Comparison of ENCODE assay signal across 1 fruit fly cellular context in the genomic region with DNA sequence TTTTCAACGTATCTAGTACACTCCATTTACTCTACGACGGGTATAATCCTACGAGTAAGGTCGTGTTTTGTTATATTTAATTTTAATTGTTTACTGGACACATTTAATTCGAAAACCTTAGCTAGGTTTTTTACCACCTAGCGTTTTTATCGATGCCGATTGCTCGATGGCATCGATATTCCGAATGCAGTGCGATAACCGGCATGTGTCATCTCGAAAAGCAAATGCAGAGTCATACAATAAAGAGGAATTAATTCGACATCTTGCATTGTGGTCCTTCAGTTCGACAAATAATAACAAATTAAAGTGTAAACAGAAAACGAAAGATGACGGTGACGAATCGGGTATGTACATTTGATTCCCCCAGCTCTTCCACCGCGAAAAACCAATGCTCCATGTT.
TF ChIP-seq lines count a peak whose summit lies in the region.

A gene (plus strand): TSS at position 201 of the 400 bp plus-strand sequence.

TF ChIP-seq in whole organism, embryonic, 481 proteins besides CTCF, POLR2A, EP300 and RAD21 (continued from another document):
- TF ChIP-seq dmrt11E (tag; optimal IDR thresholded peaks at IDR 0.05; lab: Kevin White, UChicago) (no peak), CG2116 (GFP tag; optimal IDR thresholded peaks at IDR 0.05; lab: Kevin White, UChicago) (peak; percentile 63), CHES-1-like (GFP tag; optimal IDR thresholded peaks at IDR 0.05; lab: Kevin White, UChicago) (peak; percentile 14), sna (GFP tag; IDR thresholded peaks at IDR 0.05; lab: Robert Waterston, UW; ENCODE audit: partially characterized antibody) (peak; percentile 64; the same call in 1 of the 2 replicates), br (optimal IDR thresholded peaks at IDR 0.05; lab: Kevin White, UChicago) (no peak), HmgD (GFP tag; optimal IDR thresholded peaks at IDR 0.05; lab: Kevin White, UChicago) (peak; percentile 25), twi (tag; optimal IDR thresholded peaks at IDR 0.05; lab: Kevin White, UChicago) (no peak), CG16813 (GFP tag; IDR thresholded peaks at IDR 0.05; lab: Robert Waterston, UW; ENCODE audit: partially characterized antibody) (peak; percentile 69), D19A (tag; optimal IDR thresholded peaks at IDR 0.05; lab: Kevin White, UChicago) (peak; percentile 1), CG30020 (tag; optimal IDR thresholded peaks at IDR 0.05; lab: Kevin White, UChicago) (peak; percentile 10), CG3281 (GFP tag; optimal IDR thresholded peaks at IDR 0.05; lab: Kevin White, UChicago) (no peak), Oli (tag; optimal IDR thresholded peaks at IDR 0.05; lab: Kevin White, UChicago) (no peak), CG11560 (tag; IDR thresholded peaks at IDR 0.05; lab: Robert Waterston, UW) (no peak), CG2120 (GFP tag; optimal IDR thresholded peaks at IDR 0.05; lab: Kevin White, UChicago) (peak; percentile 23), CG6791 (GFP tag; IDR thresholded peaks at IDR 0.05; lab: Robert Waterston, UW; ENCODE audit: partially characterized antibody) (peak; percentile 86), CG7271 (tag; optimal IDR thresholded peaks at IDR 0.05; lab: Kevin White, UChicago) (no peak), tna (GFP tag; IDR thresholded peaks at IDR 0.05; lab: Robert Waterston, UW; ENCODE audit: partially characterized antibody) (peak; percentile 74), nerfin-2 (GFP tag; IDR thresholded peaks at IDR 0.05; lab: Robert Waterston, UW; ENCODE audit: partially characterized antibody) (peak; percentile 59; the same call in 1 of the 2 replicates), Vsx1 (GFP tag; optimal IDR thresholded peaks at IDR 0.05; lab: Kevin White, UChicago) (no peak), pho (GFP tag; optimal IDR thresholded peaks at IDR 0.05; lab: Kevin White, UChicago) (peak; percentile 10), nmo (GFP tag; optimal IDR thresholded peaks at IDR 0.05; lab: Kevin White, UChicago) (peak; percentile 31), cas (GFP tag; IDR thresholded peaks at IDR 0.05; lab: Robert Waterston, UW) (no peak), sug (tag; optimal IDR thresholded peaks at IDR 0.05; lab: Kevin White, UChicago) (no peak), trem (tag; optimal IDR thresholded peaks at IDR 0.05; lab: Kevin White, UChicago) (peak; percentile 12), CG6272 (GFP tag; IDR thresholded peaks at IDR 0.05; lab: Robert Waterston, UW) (no peak), pum (GFP tag; optimal IDR thresholded peaks at IDR 0.05; lab: Kevin White, UChicago) (no peak), CoRest (tag; optimal IDR thresholded peaks at IDR 0.05; lab: Kevin White, UChicago) (peak; percentile 13), CG17568 (GFP tag; optimal IDR thresholded peaks at IDR 0.05; lab: Kevin White, UChicago) (no peak), zf30C (GFP tag; optimal IDR thresholded peaks at IDR 0.05; lab: Kevin White, UChicago) (no peak), CG14860 (GFP tag; IDR thresholded peaks at IDR 0.05; lab: Robert Waterston, UW; ENCODE audit: partially characterized antibody) (peak; percentile 60; the same call in 2 of the 3 replicates), chinmo (GFP tag; IDR thresholded peaks at IDR 0.05; lab: Robert Waterston, UW; ENCODE audit: partially characterized antibody) (0 out of 4 replicates have a peak, but pooled peaks have one; percentile 65), CkIIα-i1 (GFP tag; IDR thresholded peaks at IDR 0.05; lab: Robert Waterston, UW) (no peak), emc (GFP tag; optimal IDR thresholded peaks at IDR 0.05; lab: Kevin White, UChicago) (no peak), Pdp1 (GFP tag; optimal IDR thresholded peaks at IDR 0.05; lab: Kevin White, UChicago) (peak in 1 of 2 experiments; percentile 31), phol (tag; optimal IDR thresholded peaks at IDR 0.05; lab: Kevin White, UChicago) (peak; percentile 47), H2.0 (GFP tag; IDR thresholded peaks at IDR 0.05; lab: Robert Waterston, UW) (no peak), knrl (GFP tag; IDR thresholded peaks at IDR 0.05; lab: Robert Waterston, UW; ENCODE audit: partially characterized antibody) (peak; percentile 73), Med (GFP tag; lab: Kevin White, UChicago) (peak; percentile 84), pita (GFP tag; optimal IDR thresholded peaks at IDR 0.05; lab: Kevin White, UChicago) (peak; percentile 43), Gsc (GFP tag; IDR thresholded peaks at IDR 0.05; lab: Robert Waterston, UW) (no peak), Stat92E (GFP tag; optimal IDR thresholded peaks at IDR 0.05; lab: Kevin White, UChicago) (peak in 1 of 3 experiments; percentile 15), Mes4 (GFP tag; optimal IDR thresholded peaks at IDR 0.05; lab: Kevin White, UChicago) (no peak), NC2α (GFP tag; optimal IDR thresholded peaks at IDR 0.05; lab: Kevin White, UChicago) (no peak), gsb-n (tag; optimal IDR thresholded peaks at IDR 0.05; lab: Kevin White, UChicago) (no peak), CG31365 (tag; optimal IDR thresholded peaks at IDR 0.05; lab: Kevin White, UChicago) (no peak), MBD-R2 (GFP tag; IDR thresholded peaks at IDR 0.05; lab: Robert Waterston, UW) (peak; percentile 65), CG34224 (GFP tag; IDR thresholded peaks at IDR 0.05; lab: Robert Waterston, UW; ENCODE audit: partially characterized antibody) (peak; percentile 60), dpn (GFP tag; optimal IDR thresholded peaks at IDR 0.05; lab: Kevin White, UChicago) (no peak), sc (optimal IDR thresholded peaks at IDR 0.05; lab: Kevin White, UChicago) (no peak), sc (GFP tag; optimal IDR thresholded peaks at IDR 0.05; lab: Kevin White, UChicago) (no peak), inv (GFP tag; IDR thresholded peaks at IDR 0.05; lab: Robert Waterston, UW; ENCODE audit: partially characterized antibody) (peak; percentile 67), Sin3A (optimal IDR thresholded peaks at IDR 0.05; lab: Kevin White, UChicago) (peak; percentile 7)
